Fruit fly (Drosophila melanogaster) whole organism, embryonic: ENCODE results near the gene Rhp.

Source experiments
- CG13624 ChIP-seq: fragments of 200-800 bp; sonication (Bioruptor generic); optimal IDR thresholded peaks from 2 replicates; lab custom pipeline; 2016; ENCODE audit warnings: missing biosample characterization, missing genetic modification characterization
- CG7928 ChIP-seq: fragments of 200-800 bp; sonication (Bioruptor generic); optimal IDR thresholded peaks from 2 replicates; lab custom pipeline; 2017; ENCODE audit warnings: missing biosample characterization, mild to moderate bottlenecking, missing genetic modification characterization
- CrebB ChIP-seq: fragments of 200-800 bp; sonication (Bioruptor generic); optimal IDR thresholded peaks from 3 replicates; lab custom pipeline; 2018; ENCODE audit warnings: missing biosample characterization, mild to moderate bottlenecking, missing genetic modification characterization
- HmgD ChIP-seq: fragments of 200-800 bp; sonication (Bioruptor generic); optimal IDR thresholded peaks from 3 replicates; lab custom pipeline; 2016; ENCODE audit warnings: missing biosample characterization, missing genetic modification characterization
- psq ChIP-seq: fragments of 200-800 bp; sonication (Bioruptor generic); optimal IDR thresholded peaks from 2 replicates; lab custom pipeline; 2017; ENCODE audit warnings: missing biosample characterization, missing genetic modification characterization

DNA sequence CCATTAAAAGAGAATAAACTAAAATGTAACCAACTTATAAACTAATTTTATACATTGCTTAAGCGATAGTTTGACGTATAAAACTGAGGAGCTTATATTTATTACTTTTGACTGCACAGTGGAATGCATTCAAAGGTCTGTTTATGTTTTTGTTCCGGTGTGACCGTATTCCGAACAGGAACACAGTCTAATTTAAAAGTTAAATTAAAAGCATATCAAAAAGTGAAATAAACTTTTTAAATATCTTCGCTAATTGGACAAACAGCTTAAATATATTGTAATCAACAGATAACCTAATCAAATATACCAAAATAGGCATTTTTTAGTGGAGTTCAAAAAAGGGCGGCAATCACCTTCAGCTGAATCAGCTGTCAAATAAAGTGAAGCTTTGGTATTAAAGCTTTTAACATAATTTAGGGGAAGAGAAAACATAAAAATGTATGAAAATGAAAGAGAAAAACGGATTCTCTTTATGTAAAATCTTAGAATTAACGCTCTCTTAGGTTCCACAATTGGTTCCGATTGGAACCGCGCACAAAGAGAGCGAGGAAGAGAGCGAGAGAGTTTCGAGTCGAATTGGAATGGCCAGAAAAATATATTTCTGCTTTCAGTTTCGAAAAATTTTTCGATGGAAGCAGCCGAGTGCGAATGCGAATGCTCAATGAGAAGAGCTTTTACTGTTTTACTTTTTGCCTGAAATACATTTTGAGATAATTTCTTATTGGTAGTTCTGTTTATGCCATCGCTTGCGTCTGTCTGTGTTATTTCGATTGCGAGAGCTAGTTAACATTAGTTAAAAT lies 15.3 kb downstream of the Rhp start, which contains the start of the genes PGRP-LE and sd:
- no peak for TF ChIP-seq HmgD (GFP tag; lab: Kevin White, UChicago)
- no peak for TF ChIP-seq CG7928
- TF ChIP-seq CrebB: no peak
- no peak for TF ChIP-seq CG13624 (GFP tag; lab: Kevin White, UChicago)
- TF ChIP-seq psq (GFP tag; lab: Kevin White, UChicago): no peak
